Fruit fly (Drosophila melanogaster) whole organism, adult: Measurements from ENCODE around the gene Mer.

Experiments used
- CG11617 ChIP-seq: fragments of 200-800 bp; sonication (Bioruptor generic); optimal IDR thresholded peaks from 2 replicates; lab custom pipeline; 2017; ENCODE audit warnings: mild to moderate bottlenecking, missing biosample characterization, missing genetic modification reagents, missing genetic modification characterization
- CG12768 ChIP-seq: fragments of 200-800 bp; sonication (Bioruptor generic); optimal IDR thresholded peaks from 2 replicates; lab custom pipeline; 2017; ENCODE audit warnings: missing biosample characterization, missing genetic modification characterization, mild to moderate bottlenecking, moderate library complexity, missing genetic modification reagents
- CG1620 ChIP-seq: fragments of 200-800 bp; sonication (Bioruptor generic); optimal IDR thresholded peaks from 2 replicates; lab custom pipeline; 2016; ENCODE audit warnings: missing biosample characterization, missing genetic modification characterization
- CG5204 ChIP-seq: fragments of 200-800 bp; sonication (Bioruptor generic); optimal IDR thresholded peaks from 2 replicates; lab custom pipeline; 2016; ENCODE audit warnings: missing biosample characterization, missing genetic modification characterization
- Hr96 ChIP-seq: fragments of 200-800 bp; sonication (Bioruptor generic); optimal IDR thresholded peaks from 2 replicates; lab custom pipeline; 2016; ENCODE audit warnings: missing biosample characterization, missing genetic modification characterization
- bab1 ChIP-seq: fragments of 200-800 bp; sonication (Bioruptor generic); optimal IDR thresholded peaks from 3 replicates; lab custom pipeline; 2019; ENCODE audit warnings: missing biosample characterization, mild to moderate bottlenecking, missing genetic modification characterization, moderate library complexity
- ovo ChIP-seq: fragments of 200-800 bp; sonication (Bioruptor generic); optimal IDR thresholded peaks from 2 replicates; lab custom pipeline; 2016; ENCODE audit warnings: missing biosample characterization, missing genetic modification characterization

dm6 chrX:19675662-19676061 lies 17.6 kb downstream of the Mer start, which contains the start of gene et:
- TF ChIP-seq ovo (GFP tag; lab: Kevin White, UChicago) (no peak), CG11617 (GFP tag; lab: Kevin White, UChicago) (no peak), CG5204 (GFP tag; lab: Kevin White, UChicago) (no peak), CG12768 (GFP tag; lab: Kevin White, UChicago) (no peak), bab1 (no peak), CG1620 (no peak), Hr96 (GFP tag; lab: Kevin White, UChicago) (no peak)
